Worm (Caenorhabditis elegans): Measurements from ENCODE around the gene memi-1.

memi-1 gene

DNA sequence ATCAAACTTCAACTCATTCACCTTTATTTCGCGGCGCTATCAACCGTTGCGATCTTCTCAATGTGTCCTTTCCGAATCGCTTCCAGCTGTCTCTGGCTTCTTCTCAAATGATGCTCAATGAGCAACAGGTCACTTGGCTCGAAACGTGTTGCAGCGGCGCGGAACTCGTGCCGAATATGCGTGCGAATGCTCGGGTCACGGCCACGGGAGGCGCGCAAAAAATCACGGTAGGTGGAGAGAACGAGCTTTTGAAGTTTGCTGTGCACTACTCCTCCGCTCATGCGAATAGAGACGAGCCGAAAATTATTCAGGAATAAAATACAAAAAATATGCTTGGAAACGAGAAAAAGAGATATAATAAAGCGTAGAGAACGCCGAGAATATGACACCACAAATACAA, 49.8 kb downstream of the memi-1 start, which contains the start of gene cif-1 (continued):
- no peak for TF ChIP-seq aptf-2 (GFP tag; conservative IDR thresholded peaks at IDR 0.05)
- TF ChIP-seq tbx-9 (tag; optimal IDR thresholded peaks at IDR 0.05; ENCODE audit: borderline replicate concordance) = no peak
- TF ChIP-seq die-1 (tag; optimal IDR thresholded peaks at IDR 0.05) = no peak
- TF ChIP-seq madf-3 (GFP tag; IDR thresholded peaks at IDR 0.05) = no peak
- TF ChIP-seq unc-62 (GFP tag; optimal IDR thresholded peaks at IDR 0.05) = no peak
- no peak for TF ChIP-seq Y53F4B.3 (GFP tag; IDR thresholded peaks at IDR 0.05)
- no peak for TF ChIP-seq Y67H2A.10 (GFP tag; conservative IDR thresholded peaks at IDR 0.05)
- TF ChIP-seq unc-130 (GFP tag; optimal IDR thresholded peaks at IDR 0.05) = no peak
- TF ChIP-seq D2030.7 (GFP tag; IDR thresholded peaks at IDR 0.05) = no peak
- TF ChIP-seq cebp-2 (GFP tag; IDR thresholded peaks at IDR 0.05) = no peak
- no peak for TF ChIP-seq mxl-1 (tag; optimal IDR thresholded peaks at IDR 0.05)
- TF ChIP-seq sptf-2 (GFP tag; optimal IDR thresholded peaks at IDR 0.05) = no peak
- TF ChIP-seq ztf-18 (tag; optimal IDR thresholded peaks at IDR 0.05) = no peak

Measured in whole organism, young adult.